Worm (Caenorhabditis elegans) whole organism, late embryonic: Measurements from ENCODE around the gene F11F1.1.

Experiments used
- C08G9.2 ChIP-seq: sonication (generic microtip); optimal IDR thresholded peaks from 2 replicates; lab custom pipeline; 2016; ENCODE audit warnings: mild to moderate bottlenecking, missing genetic modification characterization, moderate library complexity, missing compliant biosample characterization
- F13H6.1 ChIP-seq: sonication (generic microtip); optimal IDR thresholded peaks from 2 replicates; lab custom pipeline; 2016; ENCODE audit warnings: missing genetic modification characterization, missing compliant biosample characterization
- K02D7.2 ChIP-seq: sonication (generic microtip); optimal IDR thresholded peaks from 2 replicates; lab custom pipeline; 2017; ENCODE audit warnings: mild to moderate bottlenecking, missing genetic modification characterization, missing compliant biosample characterization
- Y22D7AL.16 ChIP-seq: sonication (generic microtip); optimal IDR thresholded peaks from 2 replicates; lab custom pipeline; 2016; ENCODE audit warnings: missing genetic modification characterization, missing compliant biosample characterization
- ceh-14 ChIP-seq: sonication (generic microtip); optimal IDR thresholded peaks from 2 replicates; lab custom pipeline; 2016; ENCODE audit warnings: missing genotype, missing genetic modification characterization, missing compliant biosample characterization
- ceh-19 ChIP-seq: fragments of 200-800 bp; sonication (Bioruptor generic); optimal IDR thresholded peaks from 2 replicates; lab custom pipeline; 2018; ENCODE audit warnings: mild to moderate bottlenecking, missing genetic modification characterization, missing compliant biosample characterization
- ceh-2 ChIP-seq: sonication (generic microtip); optimal IDR thresholded peaks from 2 replicates; lab custom pipeline; 2016; ENCODE audit warnings: missing genotype, missing genetic modification characterization, missing compliant biosample characterization
- ceh-22 ChIP-seq: sonication (generic microtip); optimal IDR thresholded peaks from 2 replicates; lab custom pipeline; 2017; ENCODE audit warnings: missing biosample characterization, missing genetic modification characterization
- ceh-24 ChIP-seq: sonication (generic microtip); optimal IDR thresholded peaks from 2 replicates; lab custom pipeline; 2016; ENCODE audit warnings: mild to moderate bottlenecking, missing genetic modification characterization, missing compliant biosample characterization
- ceh-34 ChIP-seq: sonication (generic microtip); optimal IDR thresholded peaks from 2 replicates; lab custom pipeline; 2016; ENCODE audit warnings: mild to moderate bottlenecking, missing genetic modification characterization, missing compliant biosample characterization
- ceh-48 ChIP-seq: sonication (generic microtip); optimal IDR thresholded peaks from 2 replicates; lab custom pipeline; 2016; ENCODE audit warnings: missing genetic modification characterization, inconsistent platforms, missing compliant biosample characterization
- ceh-6 ChIP-seq: fragments of 200-800 bp; sonication (Bioruptor generic); optimal IDR thresholded peaks from 2 replicates; lab custom pipeline; 2018; ENCODE audit warnings: mild to moderate bottlenecking, missing genetic modification characterization, missing compliant biosample characterization
- dmd-4 ChIP-seq: sonication (generic microtip); optimal IDR thresholded peaks from 2 replicates; lab custom pipeline; 2016; ENCODE audit warnings: borderline replicate concordance, missing genetic modification characterization, missing compliant biosample characterization
- elt-4 ChIP-seq: sonication (generic microtip); optimal IDR thresholded peaks from 2 replicates; lab custom pipeline; 2016; ENCODE audit warnings: missing genetic modification characterization, missing compliant biosample characterization
- ets-4 ChIP-seq: sonication (generic microtip); optimal IDR thresholded peaks from 2 replicates; lab custom pipeline; 2016; ENCODE audit warnings: missing genetic modification characterization, missing compliant biosample characterization
- fkh-6 ChIP-seq: sonication (generic microtip); optimal IDR thresholded peaks from 2 replicates; lab custom pipeline; 2016; ENCODE audit warnings: missing genetic modification characterization, missing compliant biosample characterization
- gmeb-2 ChIP-seq: sonication (generic microtip); optimal IDR thresholded peaks from 2 replicates; lab custom pipeline; 2016; ENCODE audit warnings: missing genetic modification characterization, inconsistent platforms, missing compliant biosample characterization
- hlh-30 ChIP-seq: sonication (generic microtip); optimal IDR thresholded peaks from 2 replicates; lab custom pipeline; 2017; ENCODE audit warnings: antibody characterized with exemption, missing genetic modification characterization, missing compliant biosample characterization; ENCODE audit not compliant: insufficient read depth
- hlh-6 ChIP-seq: sonication (generic microtip); optimal IDR thresholded peaks from 2 replicates; lab custom pipeline; 2016; ENCODE audit warnings: missing genotype, missing genetic modification characterization, missing compliant biosample characterization
- hlh-8 ChIP-seq: sonication (generic microtip); optimal IDR thresholded peaks from 2 replicates; lab custom pipeline; 2016; ENCODE audit warnings: missing genotype, missing genetic modification characterization, missing compliant biosample characterization
- madf-2 ChIP-seq: sonication (generic microtip); optimal IDR thresholded peaks from 2 replicates; lab custom pipeline; 2017; ENCODE audit warnings: missing genetic modification characterization, missing compliant biosample characterization
- mec-3 ChIP-seq: sonication (generic microtip); optimal IDR thresholded peaks from 2 replicates; lab custom pipeline; 2016; ENCODE audit warnings: borderline replicate concordance, missing genetic modification characterization, missing compliant biosample characterization
- nfya-1 ChIP-seq: sonication (generic microtip); optimal IDR thresholded peaks from 2 replicates; lab custom pipeline; 2017; ENCODE audit warnings: missing genetic modification characterization, mild to moderate bottlenecking, missing compliant biosample characterization, antibody characterized with exemption, moderate library complexity
- nhr-232 ChIP-seq: sonication (generic microtip); optimal IDR thresholded peaks from 2 replicates; lab custom pipeline; 2016; ENCODE audit warnings: missing genetic modification characterization, missing compliant biosample characterization
- npax-4 ChIP-seq: sonication (generic microtip); optimal IDR thresholded peaks from 2 replicates; lab custom pipeline; 2016; ENCODE audit warnings: missing genetic modification characterization, missing compliant biosample characterization
- pat-9 ChIP-seq: fragments of 200-800 bp; sonication (Bioruptor generic); optimal IDR thresholded peaks from 2 replicates; lab custom pipeline; 2018; ENCODE audit warnings: mild to moderate bottlenecking, missing genetic modification characterization, moderate library complexity, missing compliant biosample characterization
- pax-1 ChIP-seq: fragments of 150-350 bp; optimal IDR thresholded peaks from 2 replicates; lab custom pipeline; 2014; ENCODE audit warnings: missing biosample characterization, missing genetic modification characterization
- pha-2 ChIP-seq: sonication (generic microtip); optimal IDR thresholded peaks from 2 replicates; lab custom pipeline; 2017; ENCODE audit warnings: mild to moderate bottlenecking, missing genetic modification characterization, missing compliant biosample characterization
- pha-4 ChIP-seq: fragments of 150-350 bp; optimal IDR thresholded peaks from 2 replicates; lab custom pipeline; 2018; ENCODE audit warnings: missing biosample characterization, missing genetic modification reagents, missing genetic modification characterization
- ref-2 ChIP-seq: sonication (generic microtip); optimal IDR thresholded peaks from 2 replicates; lab custom pipeline; 2016; ENCODE audit warnings: missing genetic modification characterization, missing compliant biosample characterization
- rnt-1 ChIP-seq: sonication (generic microtip); optimal IDR thresholded peaks from 2 replicates; lab custom pipeline; 2016; ENCODE audit warnings: missing genetic modification characterization, missing compliant biosample characterization
- sdc-2 ChIP-seq: sonication (generic microtip); optimal IDR thresholded peaks from 2 replicates; lab custom pipeline; 2016; ENCODE audit warnings: missing genotype, missing genetic modification characterization, missing compliant biosample characterization
- sox-2 ChIP-seq: fragments of 200-800 bp; sonication (Bioruptor generic); IDR thresholded peaks from 2 replicates; pipeline ENCODE4 v1.3.6; 2022; ENCODE audit warnings: missing genetic modification reagents, missing genetic modification characterization, missing compliant biosample characterization
- tbx-2 ChIP-seq: sonication (generic microtip); optimal IDR thresholded peaks from 2 replicates; lab custom pipeline; 2016; ENCODE audit warnings: missing genetic modification characterization, missing compliant biosample characterization
- ttx-3 ChIP-seq: sonication (generic microtip); optimal IDR thresholded peaks from 2 replicates; lab custom pipeline; 2016; ENCODE audit warnings: missing genetic modification reagents, missing genetic modification characterization, missing compliant biosample characterization
- unc-42 ChIP-seq: sonication (generic microtip); optimal IDR thresholded peaks from 2 replicates; lab custom pipeline; 2016; ENCODE audit warnings: missing genotype, missing genetic modification characterization, missing compliant biosample characterization
- unc-55 ChIP-seq: sonication (generic microtip); optimal IDR thresholded peaks from 2 replicates; lab custom pipeline; 2017; ENCODE audit warnings: missing biosample characterization, missing genetic modification reagents, missing genetic modification characterization
- unc-86 ChIP-seq: sonication (generic microtip); optimal IDR thresholded peaks from 2 replicates; lab custom pipeline; 2016; ENCODE audit warnings: missing genetic modification characterization, missing compliant biosample characterization
- zip-5 ChIP-seq: sonication (generic microtip); optimal IDR thresholded peaks from 2 replicates; lab custom pipeline; 2016; ENCODE audit warnings: missing genetic modification characterization, missing compliant biosample characterization

The F11F1.1 gene

DNA sequence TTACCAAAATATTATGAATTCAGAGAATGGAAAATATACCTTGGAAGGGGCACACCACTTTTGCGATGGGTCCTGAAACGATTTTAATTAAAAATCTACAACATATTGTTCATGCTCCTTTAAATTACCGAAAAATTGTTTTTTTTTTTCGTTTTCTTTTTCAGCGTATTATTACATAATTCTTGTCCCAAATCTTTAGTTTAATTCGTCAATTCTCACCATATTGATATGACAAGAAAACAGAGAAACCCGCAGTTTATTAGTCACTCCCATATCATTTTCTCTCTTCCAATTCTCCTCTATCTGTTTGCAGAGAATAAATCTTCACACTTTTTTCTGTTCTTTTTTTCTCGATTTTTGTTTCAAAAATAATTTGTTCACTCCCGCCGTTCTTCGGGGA lies at the start of gene F11F1.1:
F11F1.1 (plus strand) TSS at position 301 of the 400 bp plus-strand sequence.
- no peak for TF ChIP-seq ceh-6 (GFP tag; lab: Kevin White, UChicago)
- no peak for TF ChIP-seq Y22D7AL.16 (tag; lab: Kevin White, UChicago)
- TF ChIP-seq, all 69 proteins: peak for 0

DNA sequence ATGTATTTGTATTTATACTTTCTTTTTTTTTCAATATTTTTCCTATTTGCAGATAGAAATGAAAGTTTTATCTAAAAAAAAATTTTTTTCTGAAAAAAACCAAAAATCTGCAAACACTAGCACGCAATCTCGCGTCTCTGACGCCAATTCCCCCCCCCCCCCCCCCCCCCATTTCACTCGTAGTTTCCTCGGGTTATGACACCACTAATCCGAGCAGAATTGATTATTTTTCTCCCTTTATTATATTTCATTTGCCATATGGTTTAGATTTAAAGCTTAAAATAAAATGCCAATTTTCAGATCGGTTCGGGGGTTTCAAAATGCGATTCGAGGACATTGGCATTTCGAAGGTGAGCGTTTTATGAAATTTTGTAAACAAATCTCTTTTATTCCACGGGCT lies 48.6 kb upstream of the F11F1.1 start, which contains the start of gene mtm-6:
mtm-6 (plus strand) TSS at position 301 of the 400 bp plus-strand sequence.
- TF ChIP-seq K02D7.2 (tag; lab: Kevin White, UChicago) (peak; percentile 48), pha-2 (tag; lab: Kevin White, UChicago) (no peak)

DNA sequence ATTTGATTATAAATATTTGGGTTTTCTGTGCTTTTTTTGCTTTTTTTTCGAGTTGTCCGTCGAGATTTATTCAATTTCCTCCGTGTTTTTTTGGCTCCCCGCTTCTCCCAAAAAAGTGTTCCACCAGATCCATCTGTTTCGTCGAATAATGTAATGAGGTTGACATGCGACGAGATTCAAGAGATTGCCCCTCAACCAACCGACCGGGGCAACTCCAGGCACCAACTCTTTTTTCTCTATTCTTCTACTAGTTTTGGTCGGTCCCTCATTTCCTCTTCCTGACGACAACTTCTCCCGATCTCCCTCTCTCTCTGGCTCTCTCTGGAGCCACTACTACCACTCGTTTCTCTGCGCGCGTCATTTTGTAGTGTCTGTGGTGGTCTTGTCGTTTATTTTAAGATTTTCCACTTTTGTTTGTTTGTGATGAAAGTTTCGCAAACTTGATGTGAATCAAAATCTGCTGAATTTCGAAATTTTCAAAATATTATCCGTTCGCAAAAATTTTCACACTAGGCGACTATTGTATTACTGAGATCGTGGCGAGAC lies 47.5 kb upstream of the F11F1.1 start:
- TF ChIP-seq pha-4 (tag; lab: Kevin White, UChicago) = no peak
- peak; percentile 34 for TF ChIP-seq unc-42

DNA sequence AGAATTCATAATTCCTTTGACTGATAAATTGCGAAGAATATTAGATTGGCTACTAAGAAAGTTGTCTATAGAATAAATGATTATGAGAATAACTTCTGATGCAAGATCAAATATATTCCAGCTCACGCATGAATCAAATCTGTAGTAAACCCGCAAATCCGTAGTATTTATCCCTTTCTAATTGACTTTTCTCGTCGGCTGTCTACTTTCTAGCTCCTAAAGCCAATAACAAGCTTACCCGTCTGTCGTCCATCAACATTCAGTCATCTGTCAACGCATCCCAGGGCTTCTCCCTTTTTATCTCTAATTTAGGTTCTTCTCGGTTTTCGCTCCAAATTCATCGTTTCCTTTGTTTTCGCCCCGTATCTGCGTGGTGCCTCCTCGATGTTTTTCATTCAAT lies 46.5 kb upstream of the F11F1.1 start:
- no peak for TF ChIP-seq zip-5 (tag; lab: Kevin White, UChicago)
- no peak for TF ChIP-seq ceh-22 (tag; lab: Kevin White, UChicago)
- TF ChIP-seq unc-42 = peak; percentile 79

DNA sequence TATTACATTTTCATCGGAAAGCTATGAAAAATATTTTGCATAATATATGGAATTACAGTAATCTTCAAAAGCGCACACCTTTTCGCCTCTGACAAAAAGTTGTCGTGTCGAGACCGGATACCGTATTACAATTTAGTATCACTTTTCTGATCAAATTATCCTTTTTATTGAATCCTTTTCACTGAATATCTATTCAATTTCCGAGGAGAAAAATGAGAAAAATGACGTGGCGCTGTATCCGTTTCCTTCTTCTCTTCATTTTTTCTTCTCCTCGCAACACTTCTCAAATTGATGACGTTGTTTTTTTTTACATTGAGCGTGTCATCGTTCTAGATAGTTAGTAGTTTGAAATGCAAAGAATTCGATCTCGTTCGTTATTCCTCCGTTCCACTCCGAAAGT lies 44.4 kb upstream of the F11F1.1 start:
- TF ChIP-seq sox-2 (no peak), mec-3 (tag; lab: Kevin White, UChicago) (no peak), K02D7.2 (tag; lab: Kevin White, UChicago) (no peak), gmeb-2 (tag; lab: Kevin White, UChicago) (no peak), pax-1 (tag; lab: Kevin White, UChicago) (no peak), ceh-14 (no peak), unc-42 (peak; percentile 46), hlh-6 (tag; lab: Kevin White, UChicago) (no peak)

DNA sequence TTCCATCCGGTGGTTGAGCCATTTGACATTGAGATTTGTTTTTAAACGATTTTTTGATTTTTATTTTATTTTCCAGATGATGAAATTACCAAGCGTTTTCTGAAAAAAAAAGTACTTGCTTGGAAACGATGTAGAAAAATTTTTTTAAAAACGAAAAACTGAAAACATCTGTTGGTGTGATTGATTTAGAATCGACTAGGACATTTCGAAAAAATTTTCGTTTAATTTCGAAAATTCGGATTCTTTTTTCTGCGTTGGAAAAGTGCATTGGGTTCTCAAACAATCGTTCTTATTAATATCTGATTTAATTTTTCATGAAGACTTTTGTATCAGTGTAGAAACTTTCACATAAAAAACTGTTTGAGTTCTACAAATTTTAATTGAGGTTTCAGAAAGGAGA lies 36.1 kb upstream of the F11F1.1 start, which contains the start of gene F53A2.9:
F53A2.9 (minus strand) TSS at position 101 of the 400 bp plus-strand sequence.
- TF ChIP-seq sdc-2 (tag; lab: Kevin White, UChicago) (no peak), ceh-34 (tag; lab: Kevin White, UChicago) (no peak), tbx-2 (tag; lab: Kevin White, UChicago) (no peak), ceh-19 (GFP tag; lab: Kevin White, UChicago) (no peak), Y22D7AL.16 (tag; lab: Kevin White, UChicago) (no peak), elt-4 (tag; lab: Kevin White, UChicago) (no peak), ceh-48 (tag; lab: Kevin White, UChicago) (no peak), hlh-6 (tag; lab: Kevin White, UChicago) (no peak), npax-4 (tag; lab: Kevin White, UChicago) (no peak), ttx-3 (no peak), pha-4 (tag; lab: Kevin White, UChicago) (no peak)
- TF ChIP-seq, all 69 proteins: peak for 0

DNA sequence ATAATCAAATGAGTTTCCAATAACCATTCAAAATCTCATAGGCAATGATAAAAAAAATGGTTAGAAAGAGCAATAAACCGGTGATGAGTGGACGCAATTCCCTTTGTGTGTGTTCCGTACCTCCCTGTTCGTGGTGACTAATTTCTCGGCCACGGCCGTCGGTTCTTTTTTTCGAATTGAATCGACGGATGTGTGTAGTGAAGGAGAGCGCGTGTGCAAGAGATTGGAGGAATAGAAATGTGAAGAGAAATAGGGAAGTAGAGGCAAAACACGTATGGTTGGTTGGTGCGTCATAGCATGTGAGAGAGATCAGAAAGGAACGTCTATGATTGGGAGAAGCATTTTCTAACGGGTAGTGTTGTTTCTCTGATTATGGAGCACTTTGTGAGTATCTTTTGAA lies 35.5 kb upstream of the F11F1.1 start:
- TF ChIP-seq hlh-8 (tag; lab: Kevin White, UChicago) (no peak), madf-2 (tag; lab: Kevin White, UChicago) (no peak), pat-9 (tag; lab: Kevin White, UChicago) (no peak), ref-2 (tag; lab: Kevin White, UChicago) (peak; percentile 35), F13H6.1 (peak; percentile 23), hlh-30 (peak; percentile 67), C08G9.2 (peak; percentile 38), ceh-24 (tag; lab: Kevin White, UChicago) (no peak), ceh-22 (tag; lab: Kevin White, UChicago) (no peak), unc-86 (no peak), fkh-6 (peak; percentile 18), ets-4 (tag; lab: Kevin White, UChicago) (peak; percentile 21), mec-3 (tag; lab: Kevin White, UChicago) (no peak), rnt-1 (tag; lab: Kevin White, UChicago) (peak; percentile 48), K02D7.2 (tag; lab: Kevin White, UChicago) (no peak), unc-42 (peak; percentile 39), nfya-1 (tag; lab: Kevin White, UChicago) (peak; percentile 71), dmd-4 (no peak), nhr-232 (no peak), pax-1 (tag; lab: Kevin White, UChicago) (no peak), unc-55 (GFP tag; lab: Kevin White, UChicago) (no peak), tbx-2 (tag; lab: Kevin White, UChicago) (peak; percentile 68), npax-4 (tag; lab: Kevin White, UChicago) (no peak), ceh-2 (peak; percentile 61), ceh-34 (tag; lab: Kevin White, UChicago) (no peak)
